Worm (Caenorhabditis elegans) whole organism, late embryonic: ENCODE measurements around the gene ZK616.61.

Experiments used
- F13H6.1 ChIP-seq: sonication (generic microtip); optimal IDR thresholded peaks from 2 replicates; lab custom pipeline; 2016; ENCODE audit warnings: missing genetic modification characterization, missing compliant biosample characterization
- ceh-45 ChIP-seq: fragments of 200-800 bp; sonication (Bioruptor generic); IDR thresholded peaks from 2 replicates; pipeline ENCODE4 v1.3.6; 2022; ENCODE audit warnings: missing genetic modification reagents, missing genetic modification characterization, missing compliant biosample characterization
- che-1 ChIP-seq: sonication (generic microtip); optimal IDR thresholded peaks from 2 replicates; lab custom pipeline; 2016; ENCODE audit warnings: mild to moderate bottlenecking, missing genetic modification characterization, missing compliant biosample characterization
- hlh-6 ChIP-seq: sonication (generic microtip); optimal IDR thresholded peaks from 2 replicates; lab custom pipeline; 2016; ENCODE audit warnings: missing genotype, missing genetic modification characterization, missing compliant biosample characterization
- madf-2 ChIP-seq: sonication (generic microtip); optimal IDR thresholded peaks from 2 replicates; lab custom pipeline; 2017; ENCODE audit warnings: missing genetic modification characterization, missing compliant biosample characterization
- mec-3 ChIP-seq: sonication (generic microtip); optimal IDR thresholded peaks from 2 replicates; lab custom pipeline; 2016; ENCODE audit warnings: borderline replicate concordance, missing genetic modification characterization, missing compliant biosample characterization
- nhr-11 ChIP-seq: fragments of 150-350 bp; optimal IDR thresholded peaks from 2 replicates; lab custom pipeline; 2014; ENCODE audit warnings: missing biosample characterization, missing genetic modification characterization
- odd-2 ChIP-seq: sonication (generic microtip); optimal IDR thresholded peaks from 2 replicates; lab custom pipeline; 2017; ENCODE audit warnings: antibody characterized with exemption, mild to moderate bottlenecking, missing genetic modification characterization, missing compliant biosample characterization
- pha-4 ChIP-seq: fragments of 150-350 bp; optimal IDR thresholded peaks from 2 replicates; lab custom pipeline; 2018; ENCODE audit warnings: missing biosample characterization, missing genetic modification reagents, missing genetic modification characterization
- unc-86 ChIP-seq: sonication (generic microtip); optimal IDR thresholded peaks from 2 replicates; lab custom pipeline; 2016; ENCODE audit warnings: missing genetic modification characterization, missing compliant biosample characterization

DNA sequence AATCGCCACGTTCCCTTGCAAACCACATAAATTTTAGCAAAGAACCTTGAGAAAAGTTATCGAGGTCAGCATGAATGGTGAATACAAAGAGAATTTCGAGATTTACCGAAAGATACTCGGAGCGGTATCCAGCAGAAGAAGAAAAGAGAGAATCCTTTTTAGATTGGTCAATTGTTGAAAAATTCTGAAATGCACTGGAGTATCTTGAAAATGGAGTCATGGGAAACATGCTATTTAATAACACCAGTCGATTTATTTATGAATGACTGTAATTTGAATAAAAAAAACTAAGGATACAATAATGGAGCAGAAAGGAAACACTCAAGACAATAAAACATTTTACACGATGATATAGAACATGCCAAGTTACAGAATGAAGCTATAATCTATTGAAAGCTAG, 15.5 kb upstream of the ZK616.61 start:
- no peak for TF ChIP-seq unc-86
- no peak for TF ChIP-seq odd-2 (tag; lab: Kevin White, UChicago)
- no peak for TF ChIP-seq mec-3
- no peak for TF ChIP-seq nhr-11
- TF ChIP-seq madf-2 (tag; lab: Kevin White, UChicago): no peak
- TF ChIP-seq che-1: no peak
- no peak for TF ChIP-seq ceh-45 (GFP tag; lab: Robert Waterston, UW)
- no peak for TF ChIP-seq pha-4 (tag; lab: Kevin White, UChicago)
- TF ChIP-seq hlh-6: no peak
- TF ChIP-seq F13H6.1 (tag; lab: Kevin White, UChicago): no peak
